Fruit fly (Drosophila melanogaster): ENCODE results near the gene Pka-C3.

The Pka-C3 gene

DNA sequence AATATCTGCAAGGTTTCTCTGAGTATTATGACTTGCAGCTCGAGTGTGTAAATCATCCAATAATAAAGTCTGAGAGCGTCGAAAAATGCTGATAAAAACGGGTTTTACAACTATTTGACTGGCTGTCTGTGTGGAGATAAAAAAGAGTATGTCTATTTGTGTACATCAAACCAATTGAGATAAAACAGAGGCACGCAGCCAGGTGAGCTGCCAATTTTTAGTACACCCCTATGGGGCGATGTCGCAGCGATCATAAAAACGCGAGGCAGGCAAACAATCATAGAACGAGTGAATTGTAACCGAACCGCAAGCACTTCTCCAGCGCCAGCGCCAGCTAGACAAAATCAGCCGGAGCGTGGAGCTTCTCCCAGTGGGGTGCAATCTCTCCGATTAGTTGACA, 25.3 kb upstream of the Pka-C3 start, which contains the start of gene CG17027:
Gene CG17027, plus strand, starts transcription at position 189 of the 400 bp plus-strand sequence.
- TF ChIP-seq psq (optimal IDR thresholded peaks at IDR 0.05) (no peak), Dll (optimal IDR thresholded peaks at IDR 0.05) (no peak), EcR (GFP tag; optimal IDR thresholded peaks at IDR 0.05) (no peak), CG8478 (optimal IDR thresholded peaks at IDR 0.05) (no peak), pan (optimal IDR thresholded peaks at IDR 0.05) (no peak), usp (GFP tag; optimal IDR thresholded peaks at IDR 0.05) (no peak)

DNA sequence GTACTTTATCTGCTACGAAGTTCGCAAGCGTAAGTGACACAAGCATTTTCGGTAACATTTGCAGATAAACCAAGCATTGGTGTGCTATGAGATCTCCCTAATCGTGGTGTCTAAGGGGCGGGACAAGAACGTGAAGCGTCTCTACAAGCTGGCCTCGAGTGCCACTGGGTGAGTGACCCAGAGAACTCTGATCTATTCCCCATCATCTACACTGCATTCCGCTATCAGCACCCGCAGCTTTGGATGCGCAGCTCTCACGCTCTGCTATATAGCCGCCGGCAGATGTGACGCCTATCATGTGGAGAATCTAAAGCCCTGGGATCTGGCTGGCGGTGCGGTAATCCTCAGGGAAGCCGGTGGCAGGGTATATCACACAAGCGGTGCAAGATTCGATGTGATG, 24.6 kb upstream of the Pka-C3 start:
- TF ChIP-seq Dll (optimal IDR thresholded peaks at IDR 0.05): no peak
- no peak for TF ChIP-seq usp (GFP tag; optimal IDR thresholded peaks at IDR 0.05)
- TF ChIP-seq psq (optimal IDR thresholded peaks at IDR 0.05): no peak
- no peak for TF ChIP-seq EcR (GFP tag; optimal IDR thresholded peaks at IDR 0.05)
- no peak for TF ChIP-seq CG8478 (optimal IDR thresholded peaks at IDR 0.05)
- TF ChIP-seq pan (optimal IDR thresholded peaks at IDR 0.05): no peak

DNA sequence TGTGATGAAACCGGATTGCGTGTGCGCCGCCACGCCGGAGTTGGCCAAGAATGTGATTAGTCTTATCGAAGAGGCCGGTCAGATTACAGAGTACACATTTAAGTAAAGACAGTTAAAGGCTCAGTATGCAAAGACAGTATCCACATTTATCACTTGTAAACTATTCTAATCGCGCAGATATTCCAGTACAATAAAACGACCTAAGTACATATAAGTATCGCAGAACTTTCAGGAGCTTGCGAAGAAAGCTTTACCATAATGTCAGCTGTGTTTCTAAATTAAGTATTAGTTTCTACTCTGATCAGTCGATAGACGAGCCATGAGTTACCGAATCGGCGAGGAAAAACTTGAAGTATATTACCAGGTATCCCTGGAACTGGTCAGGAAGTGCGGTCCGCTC, 23.6 kb upstream of the Pka-C3 start, which contains the start of gene CG17028:
Gene CG17028, plus strand, starts transcription at position 301 of the 400 bp plus-strand sequence.
- TF ChIP-seq usp (GFP tag; optimal IDR thresholded peaks at IDR 0.05) (no peak), CG8478 (optimal IDR thresholded peaks at IDR 0.05) (no peak), Dll (optimal IDR thresholded peaks at IDR 0.05) (no peak), psq (optimal IDR thresholded peaks at IDR 0.05) (no peak), EcR (GFP tag; optimal IDR thresholded peaks at IDR 0.05) (no peak), pan (optimal IDR thresholded peaks at IDR 0.05) (no peak)

DNA sequence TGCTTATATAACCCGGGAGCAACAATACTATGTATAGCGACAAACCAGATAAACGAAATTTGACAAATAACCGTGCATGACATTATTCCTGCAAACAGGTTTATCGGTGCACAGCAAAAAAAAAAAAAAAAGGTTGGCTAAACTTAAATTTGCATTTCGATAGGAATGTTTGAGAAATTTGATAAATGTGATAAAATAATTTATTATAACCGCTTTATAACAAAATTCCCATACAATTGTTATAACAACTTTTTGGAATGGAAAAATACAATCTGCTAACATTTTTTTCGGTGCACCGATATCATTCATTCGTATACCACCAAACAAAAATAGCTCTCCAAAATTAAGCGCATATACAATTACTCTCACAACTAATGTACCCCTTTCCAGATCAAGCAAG, 23.0 kb upstream of the Pka-C3 start:
- no peak for TF ChIP-seq psq (optimal IDR thresholded peaks at IDR 0.05)
- no peak for TF ChIP-seq EcR (GFP tag; optimal IDR thresholded peaks at IDR 0.05)
- TF ChIP-seq usp (GFP tag; optimal IDR thresholded peaks at IDR 0.05): no peak
- TF ChIP-seq Dll (optimal IDR thresholded peaks at IDR 0.05): no peak
- TF ChIP-seq CG8478 (optimal IDR thresholded peaks at IDR 0.05): no peak
- TF ChIP-seq pan (optimal IDR thresholded peaks at IDR 0.05): no peak

DNA sequence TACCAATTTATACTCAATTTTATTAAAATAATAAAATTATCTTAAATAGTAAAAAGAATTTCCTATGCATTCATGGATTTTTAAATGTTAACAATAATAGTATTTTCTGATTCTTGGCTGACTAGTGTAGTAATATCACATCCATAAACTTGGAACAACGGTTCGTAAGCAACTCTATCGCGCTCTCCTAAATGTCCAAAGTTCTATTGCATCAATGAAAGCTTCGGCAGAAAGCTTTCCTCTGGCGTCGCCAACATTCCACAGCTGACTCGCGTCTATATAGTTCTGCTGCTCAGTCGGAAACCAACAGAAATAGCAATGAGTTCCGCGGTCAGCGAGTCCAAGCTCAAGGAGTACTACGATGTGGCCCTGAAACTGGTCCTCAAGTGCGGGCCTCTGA, 22.2 kb upstream of the Pka-C3 start, which contains the start of gene CG17029:
Gene CG17029, plus strand, starts transcription at position 113 of the 400 bp plus-strand sequence.
- TF ChIP-seq CG8478 (optimal IDR thresholded peaks at IDR 0.05) (no peak), psq (optimal IDR thresholded peaks at IDR 0.05) (no peak), usp (GFP tag; optimal IDR thresholded peaks at IDR 0.05) (no peak), pan (optimal IDR thresholded peaks at IDR 0.05) (no peak), Dll (optimal IDR thresholded peaks at IDR 0.05) (no peak), EcR (GFP tag; optimal IDR thresholded peaks at IDR 0.05) (no peak)

DNA sequence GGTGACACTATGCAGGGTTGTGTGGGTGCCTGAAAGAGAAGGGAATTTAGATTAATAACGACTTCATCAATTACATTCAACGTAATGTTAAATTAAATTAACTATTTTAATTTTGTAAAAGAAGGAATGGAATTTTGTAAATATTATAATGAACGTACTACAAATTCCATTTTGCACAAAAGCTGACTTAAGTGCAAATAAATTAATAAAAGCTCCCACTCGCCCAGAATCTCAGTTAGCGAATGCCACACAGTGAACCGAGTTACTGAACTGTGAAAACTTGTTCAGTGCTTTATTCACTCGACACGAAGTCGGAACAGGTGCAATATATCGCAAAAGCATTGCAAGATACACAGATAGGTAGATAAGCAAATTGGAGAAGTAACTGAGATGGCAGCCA, 20.5 kb upstream of the Pka-C3 start, which contains the start of gene CG17026:
Gene CG17026, plus strand, starts transcription at position 301 of the 400 bp plus-strand sequence.
- TF ChIP-seq Dll (optimal IDR thresholded peaks at IDR 0.05) (no peak), EcR (GFP tag; optimal IDR thresholded peaks at IDR 0.05) (no peak), pan (optimal IDR thresholded peaks at IDR 0.05) (no peak), CG8478 (optimal IDR thresholded peaks at IDR 0.05) (no peak), usp (GFP tag; optimal IDR thresholded peaks at IDR 0.05) (no peak), psq (optimal IDR thresholded peaks at IDR 0.05) (no peak)

DNA sequence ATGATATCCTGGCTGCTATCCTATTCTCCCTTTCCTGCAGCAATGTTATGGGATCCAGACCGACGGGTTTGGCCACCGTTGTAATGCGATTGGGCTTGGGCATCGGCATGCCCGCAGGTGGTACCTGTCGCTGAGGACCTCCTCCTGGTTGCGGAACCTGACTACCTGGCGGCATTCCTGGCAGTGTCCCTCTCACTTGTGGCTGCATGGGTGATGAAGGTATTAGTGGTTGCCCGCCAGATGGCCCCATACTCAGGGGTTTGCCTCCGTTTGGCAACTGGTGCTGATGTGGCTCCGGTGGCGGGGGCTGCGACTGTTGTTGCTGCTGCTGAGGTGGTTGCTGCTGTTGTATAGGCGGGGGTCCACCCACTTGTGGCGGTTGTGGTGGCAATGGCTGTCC, 19.6 kb upstream of the Pka-C3 start:
- no peak for TF ChIP-seq usp (GFP tag; optimal IDR thresholded peaks at IDR 0.05)

DNA sequence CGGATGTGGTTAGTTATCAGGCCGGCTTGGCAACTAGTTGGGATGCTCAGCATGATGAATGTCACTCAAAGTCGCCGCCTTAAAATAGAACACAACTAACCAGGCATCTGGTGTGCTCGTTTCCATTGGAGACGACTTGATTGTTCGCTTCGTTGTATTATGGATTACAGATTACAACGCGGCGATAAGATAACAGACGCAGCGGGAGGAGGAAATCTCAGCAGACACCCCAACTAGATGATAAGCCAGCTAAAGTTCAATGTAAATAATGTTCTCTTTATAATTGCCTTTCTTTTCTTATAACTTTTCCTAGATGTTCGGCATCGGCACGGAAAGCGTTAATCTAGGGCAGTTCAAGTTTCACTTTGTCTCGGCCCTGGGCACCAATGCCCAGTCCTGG, 14.1 kb upstream of the Pka-C3 start:
- TF ChIP-seq CG8478 (optimal IDR thresholded peaks at IDR 0.05) (no peak), pan (optimal IDR thresholded peaks at IDR 0.05) (no peak), usp (GFP tag; optimal IDR thresholded peaks at IDR 0.05) (no peak)

DNA sequence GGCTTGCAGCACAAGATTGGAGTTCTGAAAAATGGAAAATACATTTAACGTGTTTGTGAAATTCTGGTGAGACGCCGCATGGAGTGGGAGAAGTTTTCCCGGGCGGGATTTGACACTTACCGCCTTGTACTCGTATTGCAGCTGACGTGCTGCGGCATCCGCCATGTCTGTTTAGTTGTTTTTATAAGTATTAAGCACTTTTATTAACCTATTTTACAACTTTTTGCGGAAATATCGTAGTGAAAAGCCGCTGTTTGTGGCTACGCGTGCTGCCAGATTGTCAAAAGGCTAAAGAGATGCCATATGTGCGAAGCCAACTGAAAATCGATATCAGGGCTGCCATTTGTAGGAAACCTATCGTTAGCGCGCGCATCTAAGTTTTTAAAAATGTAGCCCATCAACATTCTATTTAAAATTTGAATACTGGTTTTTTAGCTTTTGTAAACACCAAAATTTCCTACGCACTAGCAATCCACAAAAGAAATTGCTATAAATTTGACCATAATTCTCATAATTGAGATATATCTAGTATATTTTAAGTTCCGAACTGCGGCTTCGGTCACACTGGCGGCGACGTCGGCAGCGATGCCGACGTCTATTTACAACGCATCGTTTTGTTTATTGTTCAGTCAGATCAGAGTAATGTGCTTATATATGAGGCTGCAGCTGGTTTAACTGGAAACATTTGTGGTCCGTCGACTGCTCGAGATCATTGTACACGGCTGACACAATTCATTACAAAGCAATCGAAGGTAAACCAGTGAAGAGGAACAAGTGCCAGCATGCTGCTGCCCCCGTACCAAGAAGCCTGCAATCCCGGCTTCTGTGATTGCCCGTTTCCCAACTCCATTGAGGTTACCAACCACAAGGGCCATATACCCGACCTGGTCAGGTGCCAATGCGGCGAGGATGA, 13.2 kb upstream of the Pka-C3 start, which contains the start of the genes Brr2 and CG10516:
Gene Brr2, minus strand, starts transcription at position 285 of the 913 bp plus-strand sequence.
Gene CG10516, plus strand, starts transcription at position 617 of the 913 bp plus-strand sequence.
- TF ChIP-seq usp (GFP tag; optimal IDR thresholded peaks at IDR 0.05) (no peak), pan (optimal IDR thresholded peaks at IDR 0.05) (no peak), CG8478 (optimal IDR thresholded peaks at IDR 0.05) (no peak), psq (optimal IDR thresholded peaks at IDR 0.05) (no peak), EcR (GFP tag; optimal IDR thresholded peaks at IDR 0.05) (no peak), Dll (optimal IDR thresholded peaks at IDR 0.05) (no peak)

DNA sequence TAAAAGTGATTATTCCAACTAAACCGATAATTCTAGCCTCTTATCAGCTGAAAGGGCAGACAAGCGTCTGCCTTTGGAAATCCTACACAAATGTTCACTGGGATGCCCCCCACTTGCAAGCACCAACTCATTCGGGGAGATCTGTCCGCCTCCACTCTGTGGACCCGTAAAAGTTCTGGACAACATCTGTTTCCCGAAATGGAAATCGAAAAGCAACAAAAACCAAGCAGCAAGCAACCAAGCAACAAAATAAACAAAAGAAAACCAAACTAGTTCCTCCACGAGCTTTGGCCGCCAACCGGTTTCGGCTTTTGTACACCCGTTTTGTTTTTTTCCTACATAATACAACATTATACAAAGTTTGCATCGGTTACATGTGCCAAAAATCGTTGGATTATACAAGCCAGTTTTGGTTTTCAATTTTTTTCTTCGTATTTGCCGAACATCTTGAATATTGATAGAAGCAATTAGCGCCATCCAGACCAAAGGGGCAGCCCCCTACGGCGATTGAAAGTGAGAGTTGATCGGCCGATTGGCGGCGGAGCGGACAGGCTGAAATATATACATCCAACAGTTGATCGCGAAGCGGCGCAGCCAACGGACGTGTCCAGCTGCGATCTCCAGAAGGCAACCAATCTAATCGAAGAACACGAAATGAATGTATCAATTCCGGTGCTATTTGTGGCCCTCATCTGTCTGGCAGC, 4.2 kb upstream of the Pka-C3 start, which contains the start of gene CG17032:
Gene CG17032, plus strand, starts transcription at position 232 of the 704 bp plus-strand sequence.
- no peak for TF ChIP-seq EcR (GFP tag; optimal IDR thresholded peaks at IDR 0.05)
- no peak for TF ChIP-seq pan (optimal IDR thresholded peaks at IDR 0.05)
- no peak for TF ChIP-seq CG8478 (optimal IDR thresholded peaks at IDR 0.05)
- TF ChIP-seq usp (GFP tag; optimal IDR thresholded peaks at IDR 0.05): no peak
- no peak for TF ChIP-seq psq (optimal IDR thresholded peaks at IDR 0.05)
- TF ChIP-seq Dll (optimal IDR thresholded peaks at IDR 0.05): no peak

DNA sequence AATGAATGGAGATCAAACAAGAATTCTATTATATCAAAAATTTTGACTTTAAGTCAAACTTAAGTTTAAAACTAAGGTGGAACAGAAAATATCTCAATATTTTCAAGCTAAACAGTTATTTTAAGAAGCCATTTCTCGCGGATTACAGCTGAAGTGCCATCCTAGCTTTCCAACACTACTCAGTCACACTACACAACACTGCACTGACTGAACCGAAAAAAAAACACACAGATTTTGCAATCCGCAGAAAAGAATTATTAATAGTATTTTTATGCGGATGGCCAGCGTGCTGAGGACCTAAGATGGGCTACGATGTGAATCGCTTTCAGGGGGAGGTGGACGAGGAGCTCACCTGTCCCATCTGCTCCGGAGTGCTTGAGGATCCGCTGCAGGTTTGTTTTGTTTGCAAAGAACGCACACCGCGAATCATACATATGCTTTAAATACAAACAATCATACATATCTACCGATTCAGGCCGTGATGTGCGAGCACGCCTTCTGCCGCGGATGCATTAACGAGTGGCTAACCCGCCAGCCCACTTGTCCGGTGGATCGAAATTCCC, 1.9 kb upstream of the Pka-C3 start, which contains the start of gene elgi:
Gene elgi, plus strand, starts transcription at position 103 of the 563 bp plus-strand sequence.
- TF ChIP-seq psq (optimal IDR thresholded peaks at IDR 0.05) (no peak), Dll (optimal IDR thresholded peaks at IDR 0.05) (no peak), CG8478 (optimal IDR thresholded peaks at IDR 0.05) (no peak), EcR (GFP tag; optimal IDR thresholded peaks at IDR 0.05) (no peak), usp (GFP tag; optimal IDR thresholded peaks at IDR 0.05) (no peak), pan (optimal IDR thresholded peaks at IDR 0.05) (no peak)
